Worm (Caenorhabditis elegans): ENCODE results near the gene cpt-5.

ce11 chrV:13850170-13850569, 22.8 kb upstream of the cpt-5 start, which contains the start of gene hpx-2:
- TF ChIP-seq lin-15B (tag; optimal IDR thresholded peaks at IDR 0.05) (no peak), ceh-82 (tag; optimal IDR thresholded peaks at IDR 0.05) (no peak), elt-1 (tag; optimal IDR thresholded peaks at IDR 0.05) (no peak), unc-62 (GFP tag; optimal IDR thresholded peaks at IDR 0.05) (no peak), fkh-10 (GFP tag; optimal IDR thresholded peaks at IDR 0.05) (no peak), nhr-237 (tag; optimal IDR thresholded peaks at IDR 0.05) (no peak), unc-39 (tag; optimal IDR thresholded peaks at IDR 0.05) (no peak), jun-1 (tag; optimal IDR thresholded peaks at IDR 0.05) (no peak), nhr-77 (tag; optimal IDR thresholded peaks at IDR 0.05) (no peak), nhr-76 (tag; optimal IDR thresholded peaks at IDR 0.05) (no peak)

Measured in whole organism, L3 larva.